Worm (Caenorhabditis elegans) whole organism, young adult: Measurements from ENCODE around the gene R02F2.7.
A peak's percentile ranks its signal among the peaks of the same experiment; 100 is the strongest.

Experiments
- B0261.1 ChIP-seq: sonication (generic microtip); optimal IDR thresholded peaks from 2 replicates; lab custom pipeline; 2016; ENCODE audit warnings: mild to moderate bottlenecking, missing genetic modification characterization, moderate library complexity, missing compliant biosample characterization
- D2030.7 ChIP-seq: fragments of 200-800 bp; sonication (Bioruptor generic); IDR thresholded peaks from 2 replicates; pipeline ENCODE4 v1.3.6; 2022; ENCODE audit warnings: missing genetic modification reagents, missing genetic modification characterization, missing compliant biosample characterization
- F57C9.4 ChIP-seq: sonication (generic microtip); optimal IDR thresholded peaks from 2 replicates; lab custom pipeline; 2017; ENCODE audit warnings: mild to moderate bottlenecking, missing genetic modification characterization, missing compliant biosample characterization
- T26A5.8 ChIP-seq: sonication (generic microtip); optimal IDR thresholded peaks from 2 replicates; lab custom pipeline; 2016; ENCODE audit warnings: missing genetic modification characterization, missing compliant biosample characterization
- Y53F4B.3 ChIP-seq: fragments of 200-800 bp; sonication (Bioruptor generic); IDR thresholded peaks from 2 replicates; pipeline ENCODE4 v1.3.6; 2022; ENCODE audit warnings: missing genetic modification reagents, missing genetic modification characterization, missing compliant biosample characterization
- Y53G8AR.9 ChIP-seq: fragments of 200-800 bp; sonication (Bioruptor generic); conservative IDR thresholded peaks from 2 replicates; pipeline ENCODE4 v1.3.6; 2022; ENCODE audit warnings: missing genetic modification reagents, missing genetic modification characterization, missing compliant biosample characterization
- Y56A3A.18 ChIP-seq: fragments of 200-800 bp; sonication (Bioruptor generic); IDR thresholded peaks from 2 replicates; pipeline ENCODE4 v1.3.6; 2022; ENCODE audit warnings: missing genetic modification reagents, missing genetic modification characterization, missing compliant biosample characterization
- Y67H2A.10 ChIP-seq: fragments of 200-800 bp; sonication (Bioruptor generic); conservative IDR thresholded peaks from 2 replicates; pipeline ENCODE4 v1.3.6; 2022; ENCODE audit warnings: missing genetic modification reagents, missing genetic modification characterization, missing compliant biosample characterization
- Y95B8A.8 ChIP-seq: fragments of 200-800 bp; sonication (Bioruptor generic); IDR thresholded peaks from 2 replicates; pipeline ENCODE4 v1.3.6; 2022; ENCODE audit warnings: missing genetic modification reagents, missing genetic modification characterization, missing compliant biosample characterization
- aptf-2 ChIP-seq: fragments of 200-800 bp; sonication (Bioruptor generic); conservative IDR thresholded peaks from 2 replicates; pipeline ENCODE4 v1.3.6; 2022; ENCODE audit warnings: missing genetic modification reagents, missing genetic modification characterization, missing compliant biosample characterization
- aptf-3 ChIP-seq: fragments of 200-800 bp; sonication (Bioruptor generic); IDR thresholded peaks from 2 replicates; pipeline ENCODE4 v1.3.6; 2022; ENCODE audit warnings: missing genetic modification characterization, missing compliant biosample characterization
- athp-1 ChIP-seq: sonication (generic microtip); optimal IDR thresholded peaks from 2 replicates; lab custom pipeline; 2017; ENCODE audit warnings: mild to moderate bottlenecking, missing genetic modification characterization, missing compliant biosample characterization
- attf-5 ChIP-seq: fragments of 200-800 bp; sonication (Bioruptor generic); optimal IDR thresholded peaks from 2 replicates; lab custom pipeline; 2018; ENCODE audit warnings: mild to moderate bottlenecking, missing genetic modification characterization, missing compliant biosample characterization
- ccch-3 ChIP-seq: fragments of 200-800 bp; sonication (Bioruptor generic); optimal IDR thresholded peaks from 2 replicates; lab custom pipeline; 2018; ENCODE audit warnings: mild to moderate bottlenecking, missing genetic modification characterization, missing compliant biosample characterization
- ceh-91 ChIP-seq: fragments of 200-800 bp; sonication (Bioruptor generic); IDR thresholded peaks from 2 replicates; pipeline ENCODE4 v1.3.6; 2022; ENCODE audit warnings: missing genetic modification reagents, missing genetic modification characterization, missing compliant biosample characterization
- dox-1 ChIP-seq: fragments of 200-800 bp; sonication (Bioruptor generic); IDR thresholded peaks from 2 replicates; pipeline ENCODE4 v1.3.6; 2022; ENCODE audit warnings: missing genetic modification reagents, missing genetic modification characterization, missing compliant biosample characterization
- dpl-1 ChIP-seq: fragments of 150-350 bp; optimal IDR thresholded peaks from 2 replicates; lab custom pipeline; 2014; ENCODE audit warnings: missing biosample characterization, missing genetic modification reagents, missing genetic modification characterization
- egl-44 ChIP-seq: fragments of 200-800 bp; sonication (Bioruptor generic); IDR thresholded peaks from 2 replicates; pipeline ENCODE4 v1.3.6; 2022; ENCODE audit warnings: missing genetic modification reagents, missing genetic modification characterization, missing compliant biosample characterization
- him-1 ChIP-seq: sonication (generic microtip); optimal IDR thresholded peaks from 2 replicates; lab custom pipeline; 2016; ENCODE audit warnings: missing genotype, missing genetic modification reagents, missing genetic modification characterization, missing compliant biosample characterization
- hmg-20 ChIP-seq: fragments of 200-800 bp; sonication (Bioruptor generic); IDR thresholded peaks from 2 replicates; pipeline ENCODE4 v1.3.6; 2022; ENCODE audit warnings: missing genetic modification reagents, missing genetic modification characterization, missing compliant biosample characterization
- let-526 ChIP-seq: fragments of 200-800 bp; sonication (Bioruptor generic); IDR thresholded peaks from 2 replicates; pipeline ENCODE4 v1.3.6; 2022; ENCODE audit warnings: missing genetic modification reagents, missing genetic modification characterization, missing compliant biosample characterization
- lin-26 ChIP-seq: fragments of 200-800 bp; sonication (Bioruptor generic); IDR thresholded peaks from 2 replicates; pipeline ENCODE4 v1.3.6; 2022; ENCODE audit warnings: missing genetic modification reagents, missing genetic modification characterization, missing compliant biosample characterization
- lin-40 ChIP-seq: sonication (generic microtip); optimal IDR thresholded peaks from 2 replicates; lab custom pipeline; 2016; ENCODE audit warnings: missing genetic modification characterization, mild to moderate bottlenecking, missing compliant biosample characterization, missing genotype, missing genetic modification reagents
- lsl-1 ChIP-seq: fragments of 200-800 bp; sonication (Bioruptor generic); optimal IDR thresholded peaks from 2 replicates; lab custom pipeline; 2018; ENCODE audit warnings: mild to moderate bottlenecking, missing genetic modification characterization, moderate library complexity, missing compliant biosample characterization
- madf-10 ChIP-seq: sonication (generic microtip); optimal IDR thresholded peaks from 2 replicates; lab custom pipeline; 2016; ENCODE audit warnings: mild to moderate bottlenecking, missing genetic modification characterization, missing compliant biosample characterization
- madf-8 ChIP-seq: fragments of 200-800 bp; sonication (Bioruptor generic); conservative IDR thresholded peaks from 2 replicates; pipeline ENCODE4 v1.3.6; 2022; ENCODE audit warnings: missing genetic modification reagents, missing genetic modification characterization, missing compliant biosample characterization
- mes-4 ChIP-seq: sonication (generic microtip); optimal IDR thresholded peaks from 2 replicates; lab custom pipeline; 2016; ENCODE audit warnings: missing genotype, missing genetic modification characterization, missing compliant biosample characterization
- mxl-1 ChIP-seq: sonication (generic microtip); optimal IDR thresholded peaks from 2 replicates; lab custom pipeline; 2016; ENCODE audit warnings: missing genetic modification characterization, missing compliant biosample characterization
- nfyb-1 ChIP-seq: fragments of 200-800 bp; sonication (Bioruptor generic); IDR thresholded peaks from 2 replicates; pipeline ENCODE4 v1.3.6; 2022; ENCODE audit warnings: missing genetic modification reagents, missing genetic modification characterization, missing compliant biosample characterization
- nhr-80 ChIP-seq: sonication (generic microtip); optimal IDR thresholded peaks from 2 replicates; lab custom pipeline; 2016; ENCODE audit warnings: missing genetic modification characterization, missing compliant biosample characterization
- rcor-1 ChIP-seq: fragments of 200-800 bp; sonication (Bioruptor generic); IDR thresholded peaks from 2 replicates; pipeline ENCODE4 v1.3.6; 2022; ENCODE audit warnings: missing genetic modification reagents, missing genetic modification characterization, missing compliant biosample characterization
- repo-1 ChIP-seq: sonication (generic microtip); optimal IDR thresholded peaks from 2 replicates; lab custom pipeline; 2017; ENCODE audit warnings: mild to moderate bottlenecking, missing genetic modification characterization, missing compliant biosample characterization
- sdz-38 ChIP-seq: sonication (generic microtip); optimal IDR thresholded peaks from 2 replicates; lab custom pipeline; 2016; ENCODE audit warnings: missing genotype, missing genetic modification characterization, missing compliant biosample characterization
- snpc-1.3 ChIP-seq: sonication (generic microtip); optimal IDR thresholded peaks from 2 replicates; lab custom pipeline; 2017; ENCODE audit warnings: missing genetic modification characterization, mild to moderate bottlenecking, missing compliant biosample characterization, antibody characterized with exemption, moderate library complexity, missing genotype, missing genetic modification reagents; ENCODE audit not compliant: insufficient read depth
- snpc-4 ChIP-seq, 5 experiments: fragments of 150-350 bp in 1 of 5; sonication (generic microtip) in 4 of 5; optimal IDR thresholded peaks; 2 replicates each; lab custom pipeline; 2014 to 2018; ENCODE audit warnings: missing genetic modification characterization in 5 of 5, missing biosample characterization in 3 of 5, antibody characterized with exemption in 2 of 5, mild to moderate bottlenecking in 2 of 5, missing compliant biosample characterization in 2 of 5, missing genotype in 2 of 5, moderate library complexity in 2 of 5, missing genetic modification reagents in 1 of 5
- tlf-1 ChIP-seq: fragments of 200-800 bp; sonication (Bioruptor generic); optimal IDR thresholded peaks from 2 replicates; lab custom pipeline; 2018; ENCODE audit warnings: mild to moderate bottlenecking, missing genetic modification characterization, missing compliant biosample characterization
- xnd-1 ChIP-seq: sonication (generic microtip); optimal IDR thresholded peaks from 2 replicates; lab custom pipeline; 2016; ENCODE audit warnings: missing genotype, missing genetic modification reagents, missing genetic modification characterization, missing compliant biosample characterization
- ztf-18 ChIP-seq: sonication (generic microtip); optimal IDR thresholded peaks from 2 replicates; lab custom pipeline; 2016; ENCODE audit warnings: missing genotype, mild to moderate bottlenecking, missing genetic modification characterization, missing compliant biosample characterization
- ztf-28 ChIP-seq: fragments of 200-800 bp; sonication (Bioruptor generic); IDR thresholded peaks from 2 replicates; pipeline ENCODE4 v1.3.6; 2022; ENCODE audit warnings: missing genetic modification reagents, missing genetic modification characterization, missing compliant biosample characterization

The R02F2.7 gene

ce11 chrIII:5506023-5506597 lies 22.5 kb upstream of the R02F2.7 start (continued):
- TF ChIP-seq snpc-1.3 (tag; lab: Kevin White, UChicago) (no peak), aptf-3 (GFP tag; lab: Robert Waterston, UW) (no peak), ztf-18 (tag; lab: Kevin White, UChicago) (no peak), ztf-28 (no peak), ceh-91 (GFP tag; lab: Robert Waterston, UW) (no peak), ccch-3 (GFP tag; lab: Kevin White, UChicago) (no peak), lsl-1 (no peak), athp-1 (tag; lab: Kevin White, UChicago) (peak; percentile 3), mes-4 (tag; lab: Kevin White, UChicago) (no peak), lin-40 (tag; lab: Kevin White, UChicago) (no peak), Y95B8A.8 (GFP tag; lab: Robert Waterston, UW) (0 out of 2 replicates have a peak, but pooled peaks have one; percentile 36), madf-10 (tag; lab: Kevin White, UChicago) (peak; percentile 50), Y53G8AR.9 (GFP tag; lab: Robert Waterston, UW) (peak; percentile 89; the same call in 1 of the 2 replicates), rcor-1 (GFP tag; lab: Robert Waterston, UW) (no peak), repo-1 (tag; lab: Kevin White, UChicago) (peak; percentile 80), mxl-1 (no peak), Y53F4B.3 (GFP tag; lab: Robert Waterston, UW) (no peak), Y67H2A.10 (GFP tag; lab: Robert Waterston, UW) (no peak), F57C9.4 (tag; lab: Kevin White, UChicago) (peak; percentile 52), lin-26 (GFP tag; lab: Robert Waterston, UW) (0 out of 2 replicates have a peak, but pooled peaks have one; percentile 54), B0261.1 (no peak), nfyb-1 (GFP tag; lab: Robert Waterston, UW) (peak; percentile 73; the same call in 1 of the 2 replicates), madf-8 (no peak), nhr-80 (no peak), T26A5.8 (no peak), snpc-4 (GFP tag; optimal IDR thresholded peaks at IDR 0.05; lab: Kevin White, UChicago) (no peak), snpc-4 (tag; optimal IDR thresholded peaks at IDR 0.05; lab: Kevin White, UChicago) (peak in 1 of 4 experiments; percentile 12), xnd-1 (tag; lab: Kevin White, UChicago) (no peak), tlf-1 (GFP tag; lab: Kevin White, UChicago) (peak; percentile 1), him-1 (tag; lab: Kevin White, UChicago) (no peak), sdz-38 (tag; lab: Kevin White, UChicago) (no peak), dpl-1 (GFP tag; lab: Kevin White, UChicago) (no peak), aptf-2 (GFP tag; lab: Robert Waterston, UW) (no peak), hmg-20 (GFP tag; lab: Robert Waterston, UW) (peak; percentile 62; the same call in 1 of the 2 replicates), Y56A3A.18 (GFP tag; lab: Robert Waterston, UW) (peak; percentile 63), D2030.7 (GFP tag; lab: Robert Waterston, UW) (no peak), attf-5 (GFP tag; lab: Kevin White, UChicago) (peak; percentile 22), let-526 (GFP tag; lab: Robert Waterston, UW) (no peak), egl-44 (GFP tag; lab: Robert Waterston, UW) (no peak), dox-1 (GFP tag; lab: Robert Waterston, UW) (0 out of 2 replicates have a peak, but pooled peaks have one; percentile 19)
